Fruit fly (Drosophila melanogaster): ENCODE results near the gene CG13784.

CG13784 gene

dm6 chr2L:7239310-7239709 is 19.5 kb upstream of the CG13784 start (continued):
- TF ChIP-seq CG9609 (GFP tag; optimal IDR thresholded peaks at IDR 0.05) (no peak), lmd (GFP tag; IDR thresholded peaks at IDR 0.05) (no peak), YL-1 (GFP tag; optimal IDR thresholded peaks at IDR 0.05) (no peak), her (GFP tag; optimal IDR thresholded peaks at IDR 0.05) (peak; percentile 14), CG32532 (GFP tag; IDR thresholded peaks at IDR 0.05) (no peak), Doc2 (GFP tag; IDR thresholded peaks at IDR 0.05) (no peak), Blimp-1 (GFP tag; optimal IDR thresholded peaks at IDR 0.05) (no peak), CG16779 (GFP tag; IDR thresholded peaks at IDR 0.05) (no peak), CG4617 (GFP tag; optimal IDR thresholded peaks at IDR 0.05; ENCODE audit: borderline replicate concordance) (no peak), CG10543 (GFP tag; optimal IDR thresholded peaks at IDR 0.05) (peak; percentile 41), gcm (GFP tag; optimal IDR thresholded peaks at IDR 0.05) (no peak), CG9437 (GFP tag; optimal IDR thresholded peaks at IDR 0.05) (no peak), grau (tag; optimal IDR thresholded peaks at IDR 0.05) (peak; percentile 2), toy (GFP tag; IDR thresholded peaks at IDR 0.05) (no peak), run (tag; optimal IDR thresholded peaks at IDR 0.05) (peak; percentile 4), CG11085 (GFP tag; IDR thresholded peaks at IDR 0.05) (no peak), Lpt (GFP tag; optimal IDR thresholded peaks at IDR 0.05) (no peak), dpn (GFP tag; optimal IDR thresholded peaks at IDR 0.05) (peak in 1 of 2 experiments; percentile 26), Camta (GFP tag; optimal IDR thresholded peaks at IDR 0.05) (no peak), bigmax (GFP tag; optimal IDR thresholded peaks at IDR 0.05) (no peak)

dm6 chr2L:7232713-7233112 is 12.9 kb upstream of the CG13784 start, which contains the start of gene CG43800:
Gene CG43800 (minus strand): TSS chr2L:7232813.
- TF ChIP-seq lab (GFP tag; optimal IDR thresholded peaks at IDR 0.05) (no peak), Med (GFP tag) (peak; percentile 15)

- TF ChIP-seq CG3407 (GFP tag; optimal IDR thresholded peaks at IDR 0.05), result no peak
- TF ChIP-seq zen2 (GFP tag; IDR thresholded peaks at IDR 0.05; ENCODE audit: partially characterized antibody), result no peak
- TF ChIP-seq CG16779 (GFP tag; IDR thresholded peaks at IDR 0.05), result no peak
- no peak for TF ChIP-seq exex (tag; optimal IDR thresholded peaks at IDR 0.05)
- TF ChIP-seq Awh (GFP tag; IDR thresholded peaks at IDR 0.05), result no peak
- TF ChIP-seq CG31224 (GFP tag; IDR thresholded peaks at IDR 0.05), result no peak
- TF ChIP-seq CG4730 (GFP tag; IDR thresholded peaks at IDR 0.05), result no peak
- no peak for TF ChIP-seq tll (GFP tag; optimal IDR thresholded peaks at IDR 0.05)
- TF ChIP-seq ab (GFP tag; optimal IDR thresholded peaks at IDR 0.05), result no peak
- no peak for TF ChIP-seq maf-S (GFP tag; optimal IDR thresholded peaks at IDR 0.05)
- no peak for TF ChIP-seq CG7786 (GFP tag; optimal IDR thresholded peaks at IDR 0.05)
- no peak for TF ChIP-seq ftz-f1 (GFP tag; optimal IDR thresholded peaks at IDR 0.05)
- no peak for TF ChIP-seq CG30431 (GFP tag; optimal IDR thresholded peaks at IDR 0.05)
- TF ChIP-seq CG6813 (GFP tag; optimal IDR thresholded peaks at IDR 0.05), result no peak
- TF ChIP-seq h (optimal IDR thresholded peaks at IDR 0.05), result no peak
- TF ChIP-seq gsb-n (tag; optimal IDR thresholded peaks at IDR 0.05), result no peak
- TF ChIP-seq CG10366 (GFP tag; IDR thresholded peaks at IDR 0.05), result no peak
- no peak for TF ChIP-seq CG11695 (GFP tag; IDR thresholded peaks at IDR 0.05)
Measured at dm6 chr2L:7227434-7227833, 7.6 kb upstream of the CG13784 start, which contains the start of gene CG43799. Gene CG43799 (plus strand): TSS chr2L:7227734.

Data from whole organism, embryonic.